Worm (Caenorhabditis elegans): ENCODE data around the gene hbl-1.
A peak's percentile ranks its signal among the peaks of the same experiment; 100 is the strongest.

The hbl-1 gene

ce11 chrX:5839143-5839542, 17.2 kb downstream of the hbl-1 start:
- no peak for TF ChIP-seq nhr-10 (tag; optimal IDR thresholded peaks at IDR 0.05)
- no peak for TF ChIP-seq nhr-11 (tag; optimal IDR thresholded peaks at IDR 0.05)
- no peak for TF ChIP-seq nhr-237 (tag; optimal IDR thresholded peaks at IDR 0.05)
- TF ChIP-seq ztf-1 (GFP tag; conservative IDR thresholded peaks at IDR 0.05): no peak
- no peak for TF ChIP-seq gmeb-1 (tag; optimal IDR thresholded peaks at IDR 0.05)
- TF ChIP-seq aly-2 (tag; optimal IDR thresholded peaks at IDR 0.05): no peak
- no peak for TF ChIP-seq unc-39 (tag; optimal IDR thresholded peaks at IDR 0.05)
- no peak for TF ChIP-seq ama-1 (optimal IDR thresholded peaks at IDR 0.05)

ce11 chrX:5839643-5840042, 17.7 kb downstream of the hbl-1 start, which contains the start of gene dct-11:
TSS of gene dct-11 (minus strand) at chrX:5839778.
- TF ChIP-seq sma-9 (GFP tag; optimal IDR thresholded peaks at IDR 0.05) (no peak), sma-9 (tag; optimal IDR thresholded peaks at IDR 0.05) (no peak), aly-2 (tag; optimal IDR thresholded peaks at IDR 0.05) (no peak), nhr-21 (tag; optimal IDR thresholded peaks at IDR 0.05) (no peak), ztf-4 (tag; optimal IDR thresholded peaks at IDR 0.05) (no peak), elt-3 (tag; optimal IDR thresholded peaks at IDR 0.05) (no peak), mdl-1 (tag; optimal IDR thresholded peaks at IDR 0.05) (no peak), snpc-4 (tag; optimal IDR thresholded peaks at IDR 0.05) (no peak), crh-2 (tag; optimal IDR thresholded peaks at IDR 0.05) (peak; percentile 39), nhr-6 (tag; optimal IDR thresholded peaks at IDR 0.05) (no peak), fos-1 (tag; optimal IDR thresholded peaks at IDR 0.05) (peak; percentile 79), nhr-129 (tag; optimal IDR thresholded peaks at IDR 0.05) (peak; percentile 6), lin-11 (tag; optimal IDR thresholded peaks at IDR 0.05) (no peak), ama-1 (optimal IDR thresholded peaks at IDR 0.05) (no peak), lsy-2 (tag; optimal IDR thresholded peaks at IDR 0.05) (no peak), F13H6.1 (tag; optimal IDR thresholded peaks at IDR 0.05) (peak; percentile 28), ZK546.5 (tag; optimal IDR thresholded peaks at IDR 0.05) (no peak), Y55F3AM.14 (GFP tag; optimal IDR thresholded peaks at IDR 0.05) (no peak), nhr-25 (tag; optimal IDR thresholded peaks at IDR 0.05) (no peak), unc-55 (GFP tag; optimal IDR thresholded peaks at IDR 0.05) (no peak), peb-1 (tag; optimal IDR thresholded peaks at IDR 0.05) (no peak)

- TF ChIP-seq mbf-1 (tag; optimal IDR thresholded peaks at IDR 0.05) (no peak), nhr-21 (tag; optimal IDR thresholded peaks at IDR 0.05) (peak; percentile 100), nhr-77 (tag; optimal IDR thresholded peaks at IDR 0.05) (peak; percentile 86), nhr-237 (tag; optimal IDR thresholded peaks at IDR 0.05) (peak; percentile 87), egl-27 (tag; optimal IDR thresholded peaks at IDR 0.05) (peak; percentile 99), nhr-6 (tag; optimal IDR thresholded peaks at IDR 0.05) (peak; percentile 98), gmeb-1 (tag; optimal IDR thresholded peaks at IDR 0.05) (peak; percentile 96), unc-62 (GFP tag; optimal IDR thresholded peaks at IDR 0.05) (peak; percentile 95), lin-13 (GFP tag; optimal IDR thresholded peaks at IDR 0.05) (peak; percentile 99), unc-39 (tag; optimal IDR thresholded peaks at IDR 0.05) (peak; percentile 34), Y55F3AM.14 (GFP tag; optimal IDR thresholded peaks at IDR 0.05) (peak; percentile 98), dmd-4 (tag; optimal IDR thresholded peaks at IDR 0.05) (peak; percentile 62), ceh-82 (tag; optimal IDR thresholded peaks at IDR 0.05) (peak; percentile 95), R02D3.7 (tag; optimal IDR thresholded peaks at IDR 0.05) (peak; percentile 70), ztf-1 (GFP tag; conservative IDR thresholded peaks at IDR 0.05) (no peak), unc-55 (GFP tag; optimal IDR thresholded peaks at IDR 0.05) (peak; percentile 99), crh-2 (tag; optimal IDR thresholded peaks at IDR 0.05) (peak; percentile 100), ztf-11 (tag; optimal IDR thresholded peaks at IDR 0.05) (peak; percentile 83), fos-1 (tag; optimal IDR thresholded peaks at IDR 0.05) (peak; percentile 100), sem-4 (tag; optimal IDR thresholded peaks at IDR 0.05) (peak; percentile 99), alr-1 (tag; optimal IDR thresholded peaks at IDR 0.05) (peak; percentile 91), C34F6.9 (tag; optimal IDR thresholded peaks at IDR 0.05) (peak; percentile 99), ceh-16 (tag; optimal IDR thresholded peaks at IDR 0.05) (peak; percentile 95), F13H6.1 (tag; optimal IDR thresholded peaks at IDR 0.05) (peak; percentile 99), snpc-4 (tag; optimal IDR thresholded peaks at IDR 0.05) (peak; percentile 92), elt-1 (tag; optimal IDR thresholded peaks at IDR 0.05) (peak; percentile 78), lin-11 (tag; optimal IDR thresholded peaks at IDR 0.05) (peak; percentile 99), nhr-23 (tag; optimal IDR thresholded peaks at IDR 0.05) (no peak), nhr-12 (tag; optimal IDR thresholded peaks at IDR 0.05) (peak; percentile 82), skn-1 (tag; optimal IDR thresholded peaks at IDR 0.05) (peak; percentile 74), elt-3 (tag; optimal IDR thresholded peaks at IDR 0.05) (no peak), ama-1 (optimal IDR thresholded peaks at IDR 0.05) (peak; percentile 61), nhr-11 (tag; optimal IDR thresholded peaks at IDR 0.05) (peak; percentile 82), mdl-1 (tag; optimal IDR thresholded peaks at IDR 0.05) (peak; percentile 88 to 98), nhr-129 (tag; optimal IDR thresholded peaks at IDR 0.05) (peak; percentile 100), aly-2 (tag; optimal IDR thresholded peaks at IDR 0.05) (no peak), sma-9 (GFP tag; optimal IDR thresholded peaks at IDR 0.05) (peak; percentile 100), sma-9 (tag; optimal IDR thresholded peaks at IDR 0.05) (peak; percentile 78), mab-5 (tag; optimal IDR thresholded peaks at IDR 0.05) (peak; percentile 97), zag-1 (tag; optimal IDR thresholded peaks at IDR 0.05) (peak; percentile 97), ZK546.5 (tag; optimal IDR thresholded peaks at IDR 0.05) (peak; percentile 82), sma-3 (GFP tag; optimal IDR thresholded peaks at IDR 0.05) (peak; percentile 100), ztf-4 (tag; optimal IDR thresholded peaks at IDR 0.05) (peak; percentile 99), nhr-25 (tag; optimal IDR thresholded peaks at IDR 0.05) (peak; percentile 99)
These were observed 19.2 kb downstream of the hbl-1 start, which contains the start of gene puf-9 for ce11 chrX:5841060-5841642. TSS of gene puf-9 (plus strand) at chrX:5841592.
